Fruit fly (Drosophila melanogaster) whole organism, embryonic: ENCODE data around the gene CG31542.

ENCODE experiments used
- CG10321 ChIP-seq: fragments of 200-800 bp; sonication (Bioruptor generic); IDR thresholded peaks from 2 replicates; pipeline ENCODE4 v1.3.6; 2022; ENCODE audit warnings: missing biosample characterization, missing genetic modification characterization
- CG10654 ChIP-seq: fragments of 200-800 bp; sonication (Bioruptor generic); optimal IDR thresholded peaks from 2 replicates; lab custom pipeline; 2016; ENCODE audit warnings: missing biosample characterization, missing genetic modification characterization
- CG12155 ChIP-seq: fragments of 200-800 bp; sonication (Bioruptor generic); optimal IDR thresholded peaks from 3 replicates; lab custom pipeline; 2016; ENCODE audit warnings: missing biosample characterization, missing genetic modification characterization
- CG12659 ChIP-seq: fragments of 200-800 bp; sonication (Bioruptor generic); optimal IDR thresholded peaks from 3 replicates; lab custom pipeline; 2017; ENCODE audit warnings: mild to moderate bottlenecking, missing biosample characterization, missing genetic modification reagents, missing genetic modification characterization
- CG13424 ChIP-seq: fragments of 200-800 bp; sonication (Bioruptor generic); optimal IDR thresholded peaks from 2 replicates; lab custom pipeline; 2019; ENCODE audit warnings: missing biosample characterization, mild to moderate bottlenecking, missing genetic modification characterization, moderate library complexity
- CG14441 ChIP-seq: fragments of 200-800 bp; sonication (Bioruptor generic); IDR thresholded peaks from 2 replicates; pipeline ENCODE4 v1.3.6; 2022; ENCODE audit warnings: missing biosample characterization, missing genetic modification characterization
- CG15269 ChIP-seq: fragments of 200-800 bp; sonication (Bioruptor generic); optimal IDR thresholded peaks from 2 replicates; lab custom pipeline; 2018; ENCODE audit warnings: missing biosample characterization, mild to moderate bottlenecking, missing genetic modification characterization, moderate library complexity
- CG1602 ChIP-seq: fragments of 200-800 bp; sonication (Bioruptor generic); optimal IDR thresholded peaks from 3 replicates; lab custom pipeline; 2016; ENCODE audit warnings: missing biosample characterization, missing genetic modification characterization
- CG1603 ChIP-seq: fragments of 200-800 bp; sonication (Bioruptor generic); optimal IDR thresholded peaks from 2 replicates; lab custom pipeline; 2019; ENCODE audit warnings: missing biosample characterization, mild to moderate bottlenecking, missing genetic modification characterization, moderate library complexity
- CG18262 ChIP-seq: fragments of 200-800 bp; optimal IDR thresholded peaks from 3 replicates; lab custom pipeline; 2019; ENCODE audit warnings: missing biosample characterization, mild to moderate bottlenecking, missing genetic modification characterization, moderate library complexity
- CG3407 ChIP-seq: fragments of 200-800 bp; sonication (Bioruptor generic); optimal IDR thresholded peaks from 2 replicates; lab custom pipeline; 2018; ENCODE audit warnings: missing biosample characterization, mild to moderate bottlenecking, missing genetic modification characterization
- CG5180 ChIP-seq: fragments of 200-800 bp; sonication (Bioruptor generic); optimal IDR thresholded peaks from 3 replicates; lab custom pipeline; 2017; ENCODE audit warnings: missing biosample characterization, missing genetic modification characterization, mild to moderate bottlenecking, moderate library complexity, missing genetic modification reagents
- CG6175 ChIP-seq: fragments of 200-800 bp; sonication (Bioruptor generic); IDR thresholded peaks from 3 replicates; pipeline ENCODE4 v1.3.6; 2022; ENCODE audit warnings: missing biosample characterization, missing genetic modification characterization
- CG6854 ChIP-seq: fragments of 200-800 bp; sonication (Bioruptor generic); optimal IDR thresholded peaks from 3 replicates; lab custom pipeline; 2017; ENCODE audit warnings: missing biosample characterization, mild to moderate bottlenecking, missing genetic modification characterization
- CG9817 ChIP-seq: fragments of 200-800 bp; sonication (Bioruptor generic); optimal IDR thresholded peaks from 2 replicates; lab custom pipeline; 2018; ENCODE audit warnings: missing biosample characterization, mild to moderate bottlenecking, missing genetic modification characterization, moderate library complexity
- CoRest ChIP-seq: fragments of 200-800 bp; sonication (Bioruptor generic); optimal IDR thresholded peaks from 3 replicates; lab custom pipeline; 2018; ENCODE audit warnings: missing biosample characterization, mild to moderate bottlenecking, missing genetic modification characterization, moderate library complexity
- CrebB ChIP-seq: fragments of 200-800 bp; sonication (Bioruptor generic); optimal IDR thresholded peaks from 3 replicates; lab custom pipeline; 2018; ENCODE audit warnings: missing biosample characterization, mild to moderate bottlenecking, missing genetic modification characterization
- Elba2 ChIP-seq: fragments of 200-800 bp; sonication (Bioruptor generic); optimal IDR thresholded peaks from 3 replicates; lab custom pipeline; 2016; ENCODE audit warnings: missing biosample characterization, missing genetic modification characterization
- Gug ChIP-seq: fragments of 200-800 bp; sonication (Bioruptor generic); IDR thresholded peaks from 4 replicates; pipeline ENCODE4 v1.3.6; 2022; ENCODE audit warnings: missing biosample characterization, missing genetic modification characterization
- HLH4C ChIP-seq: fragments of 200-800 bp; sonication (Bioruptor generic); IDR thresholded peaks from 3 replicates; pipeline ENCODE4 v1.3.6; 2022; ENCODE audit warnings: missing biosample characterization, missing genetic modification characterization; ENCODE audit not compliant: partially characterized antibody
- HmgZ ChIP-seq: fragments of 200-800 bp; sonication (Bioruptor generic); optimal IDR thresholded peaks from 2 replicates; lab custom pipeline; 2018; ENCODE audit warnings: missing biosample characterization, mild to moderate bottlenecking, missing genetic modification characterization
- Hsf ChIP-seq: fragments of 200-800 bp; sonication (Bioruptor generic); optimal IDR thresholded peaks from 3 replicates; lab custom pipeline; 2016; ENCODE audit warnings: missing biosample characterization, missing genetic modification characterization
- MESR4 ChIP-seq: fragments of 200-800 bp; sonication (Bioruptor generic); optimal IDR thresholded peaks from 2 replicates; lab custom pipeline; 2018; ENCODE audit warnings: missing biosample characterization, mild to moderate bottlenecking, missing genetic modification characterization, moderate library complexity
- Nf-YA ChIP-seq: fragments of 200-800 bp; sonication (Bioruptor generic); IDR thresholded peaks from 2 replicates; pipeline ENCODE4 v1.3.6; 2022; ENCODE audit warnings: missing biosample characterization, missing genetic modification characterization
- Opbp ChIP-seq: fragments of 200-800 bp; sonication (Bioruptor generic); IDR thresholded peaks from 3 replicates; pipeline ENCODE4 v1.3.6; 2022; ENCODE audit warnings: missing biosample characterization, missing genetic modification characterization; ENCODE audit not compliant: partially characterized antibody
- Rfx ChIP-seq: fragments of 200-800 bp; sonication (Bioruptor generic); IDR thresholded peaks from 2 replicates; pipeline ENCODE4 v1.3.6; 2022; ENCODE audit warnings: missing biosample characterization, missing genetic modification characterization
- Tbp ChIP-seq: fragments of >200 bp; optimal IDR thresholded peaks from 2 replicates; lab custom pipeline; 2018; ENCODE audit warnings: missing biosample characterization, missing genetic modification characterization
- Trl ChIP-seq, 3 experiments: fragments of >200 bp in 2 of 3; fragments of 200-800 bp in 1 of 3; sonication (Bioruptor generic) in 1 of 3; optimal IDR thresholded peaks; 2 replicates in 1 of 3; 3 replicates in 2 of 3; lab custom pipeline; 2016 to 2017; ENCODE audit warnings: missing biosample characterization in 1 of 3, missing genetic modification characterization in 1 of 3
- bsh ChIP-seq, 2 experiments: fragments of 200-800 bp; sonication (Bioruptor generic); optimal IDR thresholded peaks; 2 replicates each; lab custom pipeline; 2017 to 2018; ENCODE audit warnings: mild to moderate bottlenecking in 2 of 2, missing biosample characterization in 2 of 2, missing genetic modification characterization in 2 of 2, moderate library complexity in 1 of 2
- chif ChIP-seq, 2 experiments: fragments of 200-800 bp; sonication (Bioruptor generic); optimal IDR thresholded peaks; 3 replicates each; lab custom pipeline; 2016; ENCODE audit warnings: missing biosample characterization in 2 of 2, missing genetic modification characterization in 2 of 2
- chinmo ChIP-seq: fragments of 200-800 bp; sonication (Bioruptor generic); IDR thresholded peaks from 4 replicates; pipeline ENCODE4 v1.3.6; 2022; ENCODE audit warnings: missing biosample characterization, missing genetic modification characterization; ENCODE audit not compliant: partially characterized antibody
- crc ChIP-seq: fragments of 200-800 bp; sonication (Bioruptor generic); optimal IDR thresholded peaks from 2 replicates; lab custom pipeline; 2016; ENCODE audit warnings: missing biosample characterization, missing genetic modification characterization
- crol ChIP-seq: fragments of 200-800 bp; sonication (Bioruptor generic); IDR thresholded peaks from 2 replicates; pipeline ENCODE4 v1.3.6; 2022; ENCODE audit warnings: missing biosample characterization, missing genetic modification characterization
- dmrt11E ChIP-seq: fragments of 200-800 bp; sonication (Bioruptor generic); optimal IDR thresholded peaks from 3 replicates; lab custom pipeline; 2018; ENCODE audit warnings: missing biosample characterization, mild to moderate bottlenecking, missing genetic modification characterization, moderate library complexity
- ewg ChIP-seq: fragments of 200-800 bp; sonication (Bioruptor generic); optimal IDR thresholded peaks from 3 replicates; lab custom pipeline; 2017; ENCODE audit warnings: mild to moderate bottlenecking, missing biosample characterization, missing genetic modification reagents, missing genetic modification characterization
- exex ChIP-seq: fragments of 200-800 bp; sonication (Bioruptor generic); optimal IDR thresholded peaks from 4 replicates; lab custom pipeline; 2018; ENCODE audit warnings: missing biosample characterization, mild to moderate bottlenecking, missing genetic modification characterization, moderate library complexity
- gro ChIP-seq: fragments of 200-800 bp; sonication (Bioruptor generic); optimal IDR thresholded peaks from 2 replicates; lab custom pipeline; 2016; ENCODE audit warnings: missing biosample characterization, missing genetic modification characterization
- gsb ChIP-seq: fragments of 200-800 bp; sonication (Bioruptor generic); IDR thresholded peaks from 2 replicates; pipeline ENCODE4 v1.3.6; 2022; ENCODE audit warnings: missing biosample characterization, missing genetic modification characterization
- hb ChIP-seq: fragments of 200-800 bp; sonication (Bioruptor generic); IDR thresholded peaks from 3 replicates; pipeline ENCODE4 v1.3.6; 2022; ENCODE audit warnings: missing biosample characterization, missing genetic modification characterization; ENCODE audit not compliant: partially characterized antibody
- hkb ChIP-seq, 2 experiments: fragments of 200-800 bp in 1 of 2; fragments of >200 bp in 1 of 2; sonication (Bioruptor generic) in 1 of 2; IDR thresholded peaks in 1 of 2; optimal IDR thresholded peaks in 1 of 2; 2 replicates each; pipeline versions ENCODE4 v1.3.6 to Lab custom; 2017 to 2022; ENCODE audit warnings: missing biosample characterization in 1 of 2, missing genetic modification characterization in 1 of 2
- pb ChIP-seq: fragments of 200-800 bp; sonication (Bioruptor generic); optimal IDR thresholded peaks from 3 replicates; lab custom pipeline; 2016; ENCODE audit warnings: missing biosample characterization, missing genetic modification characterization
- pita ChIP-seq: fragments of 200-800 bp; sonication (Bioruptor generic); optimal IDR thresholded peaks from 2 replicates; lab custom pipeline; 2017; ENCODE audit warnings: missing biosample characterization, mild to moderate bottlenecking, missing genetic modification characterization
- pum ChIP-seq: fragments of 200-800 bp; sonication (Bioruptor generic); optimal IDR thresholded peaks from 2 replicates; lab custom pipeline; 2016; ENCODE audit warnings: missing biosample characterization, missing genetic modification characterization
- pzg ChIP-seq: fragments of 200-800 bp; sonication (Bioruptor generic); optimal IDR thresholded peaks from 3 replicates; lab custom pipeline; 2018; ENCODE audit warnings: missing biosample characterization, mild to moderate bottlenecking, missing genetic modification characterization, moderate library complexity
- salm ChIP-seq: fragments of 200-800 bp; sonication (Bioruptor generic); optimal IDR thresholded peaks from 2 replicates; lab custom pipeline; 2018; ENCODE audit warnings: missing biosample characterization, mild to moderate bottlenecking, missing genetic modification characterization
- sens ChIP-seq: fragments of 200-800 bp; sonication (Bioruptor generic); peaks from one replicate; lab custom pipeline; 2016; ENCODE audit warnings: missing biosample characterization, missing genetic modification characterization
- tgo ChIP-seq: fragments of 200-800 bp; sonication (Bioruptor generic); IDR thresholded peaks from 3 replicates; pipeline ENCODE4 v1.3.6; 2022; ENCODE audit warnings: missing biosample characterization, missing genetic modification characterization
- zfh1 ChIP-seq: fragments of 200-800 bp; sonication (Bioruptor generic); IDR thresholded peaks from 3 replicates; pipeline ENCODE4 v1.3.6; 2022; ENCODE audit warnings: missing biosample characterization, missing genetic modification characterization

CG31542 gene

dm6 chr3R:5361681-5362319, 7.5 kb upstream of the CG31542 start (continued):
- TF ChIP-seq HmgZ (tag; lab: Kevin White, UChicago) (peak; percentile 71), CG10654 (GFP tag; lab: Kevin White, UChicago) (peak; percentile 62), CG6854 (GFP tag; lab: Kevin White, UChicago) (peak; percentile 59), Gug (GFP tag; lab: Robert Waterston, UW) (peak; percentile 83), gro (GFP tag; lab: Kevin White, UChicago) (peak; percentile 89), CG6175 (GFP tag; lab: Robert Waterston, UW) (0 out of 3 replicates have a peak, but pooled peaks have one; percentile 68), CG13424 (peak; percentile 76), MESR4 (no peak), pita (GFP tag; lab: Kevin White, UChicago) (no peak), CG18262 (tag; lab: Kevin White, UChicago) (peak; percentile 81), zfh1 (peak; percentile 88), chinmo (GFP tag; lab: Robert Waterston, UW) (0 out of 4 replicates have a peak, but pooled peaks have one; percentile 67), CoRest (tag; lab: Kevin White, UChicago) (peak; percentile 79), CG3407 (peak; percentile 58), Nf-YA (GFP tag; lab: Robert Waterston, UW) (peak; percentile 77), bsh (GFP tag; optimal IDR thresholded peaks at IDR 0.05; lab: Kevin White, UChicago) (peak; percentile 87 to 90), salm (tag; lab: Kevin White, UChicago) (peak; percentile 68), HLH4C (GFP tag; lab: Robert Waterston, UW) (no peak), gsb (GFP tag; lab: Robert Waterston, UW) (peak; percentile 80), Tbp (no peak), CG12659 (peak; percentile 75), CG10321 (GFP tag; lab: Robert Waterston, UW) (peak; percentile 45; the same call in 1 of the 2 replicates), Elba2 (GFP tag; lab: Kevin White, UChicago) (no peak), Hsf (GFP tag; lab: Kevin White, UChicago) (peak; percentile 75), tgo (GFP tag; lab: Robert Waterston, UW) (peak; percentile 81), chif (GFP tag; optimal IDR thresholded peaks at IDR 0.05; lab: Kevin White, UChicago) (peak; percentile 66 to 84), crc (peak; percentile 66), hb (GFP tag; lab: Robert Waterston, UW) (no peak), CG5180 (GFP tag; lab: Kevin White, UChicago) (no peak), CG9817 (tag; lab: Kevin White, UChicago) (peak; percentile 70), Rfx (peak; percentile 93), dmrt11E (tag; lab: Kevin White, UChicago) (peak; percentile 55), CG1603 (tag; lab: Kevin White, UChicago) (peak; percentile 86), ewg (GFP tag; lab: Kevin White, UChicago) (peak; percentile 52), CG15269 (tag; lab: Kevin White, UChicago) (peak; percentile 82), sens (peak; percentile 95), CG1602 (GFP tag; lab: Kevin White, UChicago) (peak; percentile 54), crol (GFP tag; lab: Robert Waterston, UW) (no peak), pum (GFP tag; lab: Kevin White, UChicago) (peak; percentile 76), CrebB (peak; percentile 80), CG14441 (GFP tag; lab: Robert Waterston, UW) (peak; percentile 86), CG12155 (peak; percentile 84), pb (peak; percentile 77), Opbp (GFP tag; lab: Robert Waterston, UW) (no peak), exex (tag; lab: Kevin White, UChicago) (peak; percentile 20), hkb (optimal IDR thresholded peaks at IDR 0.05; lab: Kevin White, UChicago) (no peak), hkb (GFP tag; IDR thresholded peaks at IDR 0.05; lab: Robert Waterston, UW) (peak; percentile 90), Trl (optimal IDR thresholded peaks at IDR 0.05; lab: Kevin White, UChicago) (no peak), Trl (GFP tag; optimal IDR thresholded peaks at IDR 0.05; lab: Kevin White, UChicago) (peak; percentile 81), pzg (GFP tag; lab: Kevin White, UChicago) (no peak)
